Worm (Caenorhabditis elegans) whole organism, late embryonic: ENCODE results near the gene pqn-13.

Source experiments
- C38D4.7 ChIP-seq: fragments of 200-800 bp; sonication (Bioruptor generic); optimal IDR thresholded peaks from 2 replicates; lab custom pipeline; 2018; ENCODE audit warnings: mild to moderate bottlenecking, missing genetic modification characterization, moderate library complexity, missing compliant biosample characterization
- ceh-48 ChIP-seq: sonication (generic microtip); optimal IDR thresholded peaks from 2 replicates; lab custom pipeline; 2016; ENCODE audit warnings: missing genetic modification characterization, inconsistent platforms, missing compliant biosample characterization
- ceh-6 ChIP-seq: fragments of 200-800 bp; sonication (Bioruptor generic); optimal IDR thresholded peaks from 2 replicates; lab custom pipeline; 2018; ENCODE audit warnings: mild to moderate bottlenecking, missing genetic modification characterization, missing compliant biosample characterization
- elt-2 ChIP-seq: sonication (generic microtip); optimal IDR thresholded peaks from 2 replicates; lab custom pipeline; 2016; ENCODE audit warnings: missing genetic modification reagents, missing genetic modification characterization, missing compliant biosample characterization
- ets-4 ChIP-seq: sonication (generic microtip); optimal IDR thresholded peaks from 2 replicates; lab custom pipeline; 2016; ENCODE audit warnings: missing genetic modification characterization, missing compliant biosample characterization
- madf-2 ChIP-seq: sonication (generic microtip); optimal IDR thresholded peaks from 2 replicates; lab custom pipeline; 2017; ENCODE audit warnings: missing genetic modification characterization, missing compliant biosample characterization
- mec-3 ChIP-seq: sonication (generic microtip); optimal IDR thresholded peaks from 2 replicates; lab custom pipeline; 2016; ENCODE audit warnings: borderline replicate concordance, missing genetic modification characterization, missing compliant biosample characterization
- nhr-11 ChIP-seq: fragments of 150-350 bp; optimal IDR thresholded peaks from 2 replicates; lab custom pipeline; 2014; ENCODE audit warnings: missing biosample characterization, missing genetic modification characterization
- pag-3 ChIP-seq: sonication (generic microtip); optimal IDR thresholded peaks from 2 replicates; lab custom pipeline; 2016; ENCODE audit warnings: missing compliant biosample characterization, missing genetic modification characterization, borderline replicate concordance
- pha-4 ChIP-seq: fragments of 150-350 bp; optimal IDR thresholded peaks from 2 replicates; lab custom pipeline; 2018; ENCODE audit warnings: missing biosample characterization, missing genetic modification reagents, missing genetic modification characterization
- rnt-1 ChIP-seq: sonication (generic microtip); optimal IDR thresholded peaks from 2 replicates; lab custom pipeline; 2016; ENCODE audit warnings: missing genetic modification characterization, missing compliant biosample characterization
- sox-4 ChIP-seq: sonication (generic microtip); optimal IDR thresholded peaks from 2 replicates; lab custom pipeline; 2017; ENCODE audit warnings: mild to moderate bottlenecking, missing genetic modification characterization, inconsistent platforms, missing compliant biosample characterization
- syd-9 ChIP-seq: sonication (generic microtip); optimal IDR thresholded peaks from 2 replicates; lab custom pipeline; 2016; ENCODE audit warnings: mild to moderate bottlenecking, missing genetic modification characterization, moderate library complexity, missing compliant biosample characterization

DNA sequence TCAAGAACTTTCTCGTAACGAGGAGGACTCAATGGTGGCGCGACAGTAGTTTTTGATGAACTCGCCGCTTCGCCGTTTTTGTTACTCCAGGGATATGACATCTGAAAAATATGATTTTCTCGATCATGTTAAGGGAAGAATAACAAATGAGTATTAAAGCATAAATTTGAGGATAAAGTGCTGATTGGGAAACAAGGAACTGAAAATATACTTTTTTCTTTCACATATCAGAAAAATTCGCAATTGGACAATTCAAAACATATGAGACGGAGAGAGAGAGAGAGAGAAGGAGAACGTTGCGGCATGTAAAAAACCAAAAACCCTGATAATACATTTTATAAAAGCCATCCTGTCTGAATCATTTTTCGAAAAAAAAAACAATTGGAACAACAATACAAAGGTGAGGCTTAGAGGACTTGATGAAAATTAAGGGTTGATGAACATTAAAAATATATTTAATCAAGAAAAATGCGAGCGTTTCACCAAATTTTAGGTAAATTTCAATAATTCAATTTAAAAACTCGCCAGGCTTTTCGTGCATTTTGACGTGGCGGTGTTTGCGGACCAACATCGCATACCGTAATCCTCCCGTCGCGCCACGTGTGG, 15.2 kb downstream of the pqn-13 start, which contains the start of the genes mut-14 and C14C11.2:
- no peak for TF ChIP-seq syd-9 (tag; lab: Kevin White, UChicago)
- TF ChIP-seq nhr-11 (tag; lab: Kevin White, UChicago): no peak
- TF ChIP-seq mec-3 (tag; lab: Kevin White, UChicago): no peak
- no peak for TF ChIP-seq pha-4 (tag; lab: Kevin White, UChicago)
- no peak for TF ChIP-seq elt-2 (tag; lab: Kevin White, UChicago)
- TF ChIP-seq madf-2 (tag; lab: Kevin White, UChicago): no peak
- no peak for TF ChIP-seq ets-4 (tag; lab: Kevin White, UChicago)
- no peak for TF ChIP-seq rnt-1 (tag; lab: Kevin White, UChicago)
- no peak for TF ChIP-seq sox-4 (tag; lab: Kevin White, UChicago)
- no peak for TF ChIP-seq ceh-6 (GFP tag; lab: Kevin White, UChicago)
- no peak for TF ChIP-seq C38D4.7 (GFP tag; lab: Kevin White, UChicago)
- no peak for TF ChIP-seq ceh-48 (tag; lab: Kevin White, UChicago)
- no peak for TF ChIP-seq pag-3 (tag; lab: Kevin White, UChicago)
